Fruit fly (Drosophila melanogaster) whole organism, embryonic: ENCODE results near the gene Sec63.
A peak's percentile ranks its signal among the peaks of the same experiment; 100 is the strongest.

ENCODE experiments used
- ATbp ChIP-seq: fragments of 200-800 bp; sonication (Bioruptor generic); optimal IDR thresholded peaks from 2 replicates; lab custom pipeline; 2017; ENCODE audit warnings: missing biosample characterization, mild to moderate bottlenecking, missing genetic modification characterization, missing genetic modification reagents
- CG10209 ChIP-seq: fragments of 200-800 bp; sonication (Bioruptor generic); optimal IDR thresholded peaks from 3 replicates; lab custom pipeline; 2017; ENCODE audit warnings: missing biosample characterization, mild to moderate bottlenecking, missing genetic modification characterization, missing genetic modification reagents
- CG10654 ChIP-seq: fragments of 200-800 bp; sonication (Bioruptor generic); optimal IDR thresholded peaks from 2 replicates; lab custom pipeline; 2016; ENCODE audit warnings: missing biosample characterization, missing genetic modification characterization
- CG10979 ChIP-seq: fragments of 200-800 bp; sonication (Bioruptor generic); optimal IDR thresholded peaks from 2 replicates; lab custom pipeline; 2018; ENCODE audit warnings: missing biosample characterization, mild to moderate bottlenecking, missing genetic modification characterization, moderate library complexity
- CG11560 ChIP-seq: fragments of 200-800 bp; sonication (Bioruptor generic); IDR thresholded peaks from 3 replicates; pipeline ENCODE4 v1.3.6; 2022; ENCODE audit warnings: missing biosample characterization, missing genetic modification characterization
- CG11723 ChIP-seq: fragments of 200-800 bp; sonication (Bioruptor generic); optimal IDR thresholded peaks from 2 replicates; lab custom pipeline; 2017; ENCODE audit warnings: missing biosample characterization, mild to moderate bottlenecking, missing genetic modification characterization
- CG12769 ChIP-seq: fragments of 200-800 bp; sonication (Bioruptor generic); optimal IDR thresholded peaks from 2 replicates; lab custom pipeline; 2019; ENCODE audit warnings: missing biosample characterization, mild to moderate bottlenecking, missing genetic modification characterization, moderate library complexity
- CG15479 ChIP-seq: fragments of 200-800 bp; sonication (Bioruptor generic); optimal IDR thresholded peaks from 3 replicates; lab custom pipeline; 2019; ENCODE audit warnings: missing biosample characterization, mild to moderate bottlenecking, missing genetic modification characterization, moderate library complexity
- CG1647 ChIP-seq: fragments of 200-800 bp; sonication (Bioruptor generic); optimal IDR thresholded peaks from 3 replicates; lab custom pipeline; 2016; ENCODE audit warnings: missing biosample characterization, missing genetic modification characterization
- CG18262 ChIP-seq: fragments of 200-800 bp; optimal IDR thresholded peaks from 3 replicates; lab custom pipeline; 2019; ENCODE audit warnings: missing biosample characterization, mild to moderate bottlenecking, missing genetic modification characterization, moderate library complexity
- CG4282 ChIP-seq: fragments of 200-800 bp; sonication (Bioruptor generic); optimal IDR thresholded peaks from 2 replicates; lab custom pipeline; 2016; ENCODE audit warnings: missing biosample characterization, missing genetic modification characterization
- CG4424 ChIP-seq: fragments of 200-800 bp; sonication (Bioruptor generic); optimal IDR thresholded peaks from 3 replicates; lab custom pipeline; 2016; ENCODE audit warnings: missing biosample characterization, missing genetic modification characterization
- CG5953 ChIP-seq: fragments of 200-800 bp; sonication (Bioruptor generic); IDR thresholded peaks from 2 replicates; pipeline ENCODE4 v1.3.6; 2022; ENCODE audit warnings: missing biosample characterization, missing genetic modification characterization
- CG8944 ChIP-seq: fragments of 200-800 bp; sonication (Bioruptor generic); optimal IDR thresholded peaks from 3 replicates; lab custom pipeline; 2016; ENCODE audit warnings: missing biosample characterization, missing genetic modification characterization
- Dref ChIP-seq: fragments of 200-800 bp; sonication (Bioruptor generic); IDR thresholded peaks from 2 replicates; pipeline ENCODE4 v1.3.6; 2022; ENCODE audit warnings: missing biosample characterization, missing genetic modification characterization
- E2f2 ChIP-seq: fragments of 200-800 bp; sonication (Bioruptor generic); IDR thresholded peaks from 2 replicates; pipeline ENCODE4 v1.3.6; 2022; ENCODE audit warnings: missing biosample characterization, missing genetic modification characterization
- Hr51 ChIP-seq, 2 experiments: fragments of 200-800 bp; sonication (Bioruptor generic); optimal IDR thresholded peaks; 2 replicates in 1 of 2; 3 replicates in 1 of 2; lab custom pipeline; 2016 to 2018; ENCODE audit warnings: missing biosample characterization in 2 of 2, missing genetic modification characterization in 2 of 2, mild to moderate bottlenecking in 1 of 2, moderate library complexity in 1 of 2
- Hr78 ChIP-seq, 2 experiments: fragments of 200-800 bp in 1 of 2; fragments of >200 bp in 1 of 2; sonication (Bioruptor generic) in 1 of 2; optimal IDR thresholded peaks; 2 replicates each; lab custom pipeline; 2017 to 2019; ENCODE audit warnings: missing biosample characterization in 2 of 2, missing genetic modification characterization in 2 of 2, mild to moderate bottlenecking in 1 of 2, moderate library complexity in 1 of 2
- NC2α ChIP-seq: fragments of 200-800 bp; sonication (Bioruptor generic); optimal IDR thresholded peaks from 2 replicates; lab custom pipeline; 2016; ENCODE audit warnings: missing biosample characterization, missing genetic modification characterization
- Sry-δ ChIP-seq: fragments of 200-800 bp; sonication (Bioruptor generic); optimal IDR thresholded peaks from 2 replicates; lab custom pipeline; 2016; ENCODE audit warnings: missing biosample characterization, missing genetic modification characterization
- bsh ChIP-seq, 2 experiments: fragments of 200-800 bp; sonication (Bioruptor generic); optimal IDR thresholded peaks; 2 replicates each; lab custom pipeline; 2017 to 2018; ENCODE audit warnings: mild to moderate bottlenecking in 2 of 2, missing biosample characterization in 2 of 2, missing genetic modification characterization in 2 of 2, moderate library complexity in 1 of 2
- caup ChIP-seq: fragments of 200-800 bp; sonication (Bioruptor generic); optimal IDR thresholded peaks from 3 replicates; lab custom pipeline; 2017; ENCODE audit warnings: missing biosample characterization, mild to moderate bottlenecking, missing genetic modification characterization, moderate library complexity; ENCODE audit not compliant: severe bottlenecking
- crol ChIP-seq: fragments of 200-800 bp; sonication (Bioruptor generic); IDR thresholded peaks from 2 replicates; pipeline ENCODE4 v1.3.6; 2022; ENCODE audit warnings: missing biosample characterization, missing genetic modification characterization
- gcm ChIP-seq: fragments of 200-800 bp; sonication (Bioruptor generic); optimal IDR thresholded peaks from 2 replicates; lab custom pipeline; 2019; ENCODE audit warnings: missing biosample characterization, mild to moderate bottlenecking, missing genetic modification characterization, moderate library complexity
- gem ChIP-seq: fragments of 200-800 bp; sonication (Bioruptor generic); optimal IDR thresholded peaks from 2 replicates; lab custom pipeline; 2019; ENCODE audit warnings: missing biosample characterization, mild to moderate bottlenecking, missing genetic modification characterization, moderate library complexity
- grn ChIP-seq: fragments of 200-800 bp; sonication (Bioruptor generic); optimal IDR thresholded peaks from 3 replicates; lab custom pipeline; 2017; ENCODE audit warnings: missing biosample characterization, missing genetic modification characterization
- hbn ChIP-seq: fragments of 200-800 bp; sonication (Bioruptor generic); IDR thresholded peaks from 2 replicates; pipeline ENCODE4 v1.3.6; 2022; ENCODE audit warnings: missing biosample characterization, missing genetic modification characterization; ENCODE audit not compliant: partially characterized antibody
- klu ChIP-seq: fragments of 200-800 bp; sonication (Bioruptor generic); IDR thresholded peaks from 2 replicates; pipeline ENCODE4 v1.3.6; 2022; ENCODE audit warnings: missing biosample characterization, missing genetic modification characterization
- lbe ChIP-seq: fragments of 200-800 bp; sonication (Bioruptor generic); optimal IDR thresholded peaks from 2 replicates; lab custom pipeline; 2016; ENCODE audit warnings: missing biosample characterization, mild to moderate bottlenecking, missing genetic modification characterization
- nerfin-1 ChIP-seq: fragments of 200-800 bp; sonication (Bioruptor generic); optimal IDR thresholded peaks from 3 replicates; lab custom pipeline; 2019; ENCODE audit warnings: missing biosample characterization, mild to moderate bottlenecking, missing genetic modification characterization, moderate library complexity
- nom ChIP-seq: fragments of 200-800 bp; sonication (Bioruptor generic); optimal IDR thresholded peaks from 2 replicates; lab custom pipeline; 2017; ENCODE audit warnings: missing biosample characterization, missing genetic modification characterization, mild to moderate bottlenecking, moderate library complexity, missing genetic modification reagents
- oc ChIP-seq: fragments of 200-800 bp; sonication (Bioruptor generic); optimal IDR thresholded peaks from 2 replicates; lab custom pipeline; 2018; ENCODE audit warnings: missing biosample characterization, mild to moderate bottlenecking, missing genetic modification characterization, moderate library complexity
- pan ChIP-seq, 4 experiments: fragments of >200 bp in 3 of 4; fragments of 200-800 bp in 1 of 4; sonication (Bioruptor generic) in 1 of 4; optimal IDR thresholded peaks in 3 of 4; IDR thresholded peaks in 1 of 4; 2 replicates each; pipeline versions ENCODE4 v1.3.6 to Lab custom; 2017 to 2022; ENCODE audit warnings: missing biosample characterization in 2 of 4, missing genetic modification characterization in 2 of 4, mixed read lengths in 1 of 4
- pros ChIP-seq: fragments of 200-800 bp; sonication (Bioruptor generic); optimal IDR thresholded peaks from 3 replicates; lab custom pipeline; 2019; ENCODE audit warnings: missing biosample characterization, mild to moderate bottlenecking, missing genetic modification characterization, moderate library complexity
- pum ChIP-seq: fragments of 200-800 bp; sonication (Bioruptor generic); optimal IDR thresholded peaks from 2 replicates; lab custom pipeline; 2016; ENCODE audit warnings: missing biosample characterization, missing genetic modification characterization
- so ChIP-seq: fragments of 200-800 bp; sonication (Bioruptor generic); IDR thresholded peaks from 3 replicates; pipeline ENCODE4 v1.3.6; 2022; ENCODE audit warnings: missing biosample characterization, missing genetic modification characterization
- sob ChIP-seq: fragments of 200-800 bp; sonication (Bioruptor generic); IDR thresholded peaks from 2 replicates; pipeline ENCODE4 v1.3.6; 2022; ENCODE audit warnings: missing biosample characterization, missing genetic modification characterization
- sr ChIP-seq: fragments of 200-800 bp; sonication (Bioruptor generic); IDR thresholded peaks from 3 replicates; pipeline ENCODE4 v1.3.6; 2022; ENCODE audit warnings: missing biosample characterization, missing genetic modification characterization
- tio ChIP-seq: fragments of 200-800 bp; sonication (Bioruptor generic); optimal IDR thresholded peaks from 2 replicates; lab custom pipeline; 2017; ENCODE audit warnings: missing biosample characterization, missing genetic modification characterization, inconsistent platforms
- vvl ChIP-seq: fragments of 200-800 bp; sonication (Bioruptor generic); IDR thresholded peaks from 2 replicates; pipeline ENCODE4 v1.3.6; 2022; ENCODE audit warnings: missing biosample characterization, missing genetic modification characterization

The Sec63 gene

dm6 chr3L:7367798-7368678, 7.7 kb downstream of the Sec63 start (continued):
- no peak for TF ChIP-seq CG11560 (tag; lab: Robert Waterston, UW)
- TF ChIP-seq crol = peak; percentile 86; the same call in 1 of the 2 replicates
- peak; percentile 6 for TF ChIP-seq CG15479
- TF ChIP-seq sob (GFP tag; lab: Robert Waterston, UW) = 0 out of 2 replicates have a peak, but pooled peaks have one; percentile 38
- peak in 1 of 2 experiments; percentile 40 for TF ChIP-seq Hr51 (GFP tag; optimal IDR thresholded peaks at IDR 0.05; lab: Kevin White, UChicago)
- TF ChIP-seq nerfin-1 (tag; lab: Kevin White, UChicago) = peak; percentile 31
- TF ChIP-seq CG18262 = peak; percentile 18
- TF ChIP-seq pan (optimal IDR thresholded peaks at IDR 0.05; lab: Kevin White, UChicago) = no peak
- peak in 1 of 2 experiments; percentile 32 for TF ChIP-seq pan (GFP tag; optimal IDR thresholded peaks at IDR 0.05 in 1 of 2, IDR thresholded peaks at IDR 0.05 in 1 of 2)
- TF ChIP-seq CG10209 (GFP tag; lab: Kevin White, UChicago) = peak; percentile 35
- peak; percentile 18 for TF ChIP-seq nom (GFP tag; lab: Kevin White, UChicago)
- TF ChIP-seq lbe (GFP tag; lab: Kevin White, UChicago) = peak; percentile 30
- TF ChIP-seq CG10654 (GFP tag; lab: Kevin White, UChicago) = no peak
- peak in 1 of 2 experiments; percentile 47 for TF ChIP-seq Hr78 (GFP tag; optimal IDR thresholded peaks at IDR 0.05; lab: Kevin White, UChicago)
- peak; percentile 49 for TF ChIP-seq vvl
- TF ChIP-seq CG4424 (GFP tag; lab: Kevin White, UChicago) = peak; percentile 46
- TF ChIP-seq gem (tag; lab: Kevin White, UChicago) = peak; percentile 58
- TF ChIP-seq pros (GFP tag; lab: Kevin White, UChicago) = peak; percentile 70
- no peak for TF ChIP-seq pum (GFP tag; lab: Kevin White, UChicago)
- peak; percentile 17 for TF ChIP-seq caup (GFP tag; lab: Kevin White, UChicago)
- TF ChIP-seq CG4282 (GFP tag; lab: Kevin White, UChicago) = no peak
- TF ChIP-seq sr (GFP tag; lab: Robert Waterston, UW) = peak; percentile 94; the same call in 2 of the 3 replicates
- TF ChIP-seq tio = no peak
- peak; percentile 6 for TF ChIP-seq CG8944 (GFP tag; lab: Kevin White, UChicago)
- no peak for TF ChIP-seq ATbp (GFP tag; lab: Kevin White, UChicago)
- TF ChIP-seq NC2α (GFP tag; lab: Kevin White, UChicago) = no peak
- no peak for TF ChIP-seq oc (tag; lab: Kevin White, UChicago)
- TF ChIP-seq CG5953 (GFP tag; lab: Robert Waterston, UW) = peak; percentile 57; the same call in 1 of the 2 replicates
- TF ChIP-seq CG1647 (GFP tag; lab: Kevin White, UChicago) = peak; percentile 21
- peak; percentile 50 for TF ChIP-seq grn (GFP tag; lab: Kevin White, UChicago)
- peak; percentile 5 for TF ChIP-seq gcm (GFP tag; lab: Kevin White, UChicago)
- TF ChIP-seq bsh (GFP tag; optimal IDR thresholded peaks at IDR 0.05; lab: Kevin White, UChicago) = peak in 1 of 2 experiments; percentile 37
- no peak for TF ChIP-seq CG11723 (GFP tag; lab: Kevin White, UChicago)
- TF ChIP-seq CG12769 (tag; lab: Kevin White, UChicago) = peak; percentile 48
- TF ChIP-seq E2f2 = peak; percentile 24; the same call in 1 of the 2 replicates
- TF ChIP-seq CG10979 (tag; lab: Kevin White, UChicago) = peak; percentile 24
- TF ChIP-seq Sry-δ (GFP tag; lab: Kevin White, UChicago) = peak; percentile 19
- no peak for TF ChIP-seq Dref (GFP tag; lab: Robert Waterston, UW)
- TF ChIP-seq klu (GFP tag; lab: Robert Waterston, UW) = peak; percentile 46
- no peak for TF ChIP-seq hbn
- TF ChIP-seq so (GFP tag; lab: Robert Waterston, UW) = peak; percentile 61; the same call in 1 of the 3 replicates
